Worm (Caenorhabditis elegans) whole organism, L3 larva: Measurements from ENCODE around the gene Y51H7C.3.

Source experiments
- ZK546.5 ChIP-seq: sonication (generic microtip); optimal IDR thresholded peaks from 2 replicates; lab custom pipeline; 2017; ENCODE audit warnings: missing biosample characterization, missing genetic modification characterization
- nhr-23 ChIP-seq: fragments of 150-350 bp; optimal IDR thresholded peaks from 2 replicates; lab custom pipeline; 2014; ENCODE audit warnings: missing biosample characterization, missing genetic modification reagents, missing genetic modification characterization
- nhr-237 ChIP-seq: fragments of 150-350 bp; optimal IDR thresholded peaks from 2 replicates; lab custom pipeline; 2014; ENCODE audit warnings: missing biosample characterization, missing genetic modification characterization
- nhr-28 ChIP-seq: fragments of 150-350 bp; optimal IDR thresholded peaks from 2 replicates; lab custom pipeline; 2014; ENCODE audit warnings: missing biosample characterization, missing genetic modification characterization
- nhr-67 ChIP-seq: fragments of 150-350 bp; optimal IDR thresholded peaks from 2 replicates; lab custom pipeline; 2014; ENCODE audit warnings: missing biosample characterization, missing genetic modification characterization
- unc-39 ChIP-seq: sonication (generic microtip); optimal IDR thresholded peaks from 4 replicates; lab custom pipeline; 2017; ENCODE audit warnings: missing biosample characterization, missing genetic modification characterization
- ztf-11 ChIP-seq: fragments of 150-350 bp; optimal IDR thresholded peaks from 2 replicates; lab custom pipeline; 2014; ENCODE audit warnings: missing biosample characterization, missing genetic modification characterization

DNA sequence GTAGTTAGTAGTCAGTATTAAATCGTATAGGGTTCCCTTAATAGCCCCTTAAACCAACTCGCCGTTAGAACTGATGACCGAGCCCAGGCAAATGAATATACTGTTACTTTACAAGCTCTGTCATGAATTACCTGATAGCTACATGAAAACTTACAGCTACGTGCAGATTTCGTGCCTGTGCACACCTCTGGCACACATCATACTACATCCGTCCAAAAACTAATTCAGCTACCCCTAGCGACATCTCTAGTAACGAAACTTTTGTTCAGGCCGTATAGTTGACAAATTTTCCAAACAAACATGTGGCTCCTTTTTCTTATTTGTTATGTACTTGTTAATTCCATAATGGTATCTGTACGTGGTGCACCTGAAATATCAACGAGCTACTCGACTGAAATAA lies 38.2 kb upstream of the Y51H7C.3 start, which contains the start of gene F54D12.1:
- TF ChIP-seq nhr-67 (no peak), ZK546.5 (tag; lab: Kevin White, UChicago) (no peak), ztf-11 (tag; lab: Kevin White, UChicago) (no peak), nhr-28 (no peak), unc-39 (tag; lab: Kevin White, UChicago) (no peak), nhr-23 (no peak), nhr-237 (tag; lab: Kevin White, UChicago) (no peak)
